Worm (Caenorhabditis elegans): ENCODE results near the gene sra-9.

ce11 chrII:9566045-9566444 lies 33.9 kb downstream of the sra-9 start:
- TF ChIP-seq klf-2 (GFP tag; conservative IDR thresholded peaks at IDR 0.05) (peak; percentile 83), flt-1 (GFP tag; IDR thresholded peaks at IDR 0.05) (peak; percentile 97)
